Worm (Caenorhabditis elegans) whole organism, L1 larva: ENCODE data around the gene ZK1307.1.

Source experiments
- ceh-82 ChIP-seq, 3 experiments: fragments of 150-350 bp in 1 of 3; sonication (generic microtip) in 2 of 3; optimal IDR thresholded peaks; 2 replicates each; lab custom pipeline; 2014 to 2017; ENCODE audit warnings: missing biosample characterization in 3 of 3, missing genetic modification characterization in 3 of 3
- dpl-1 ChIP-seq, 3 experiments: fragments of 150-350 bp in 2 of 3; sonication (generic microtip) in 1 of 3; optimal IDR thresholded peaks; 2 replicates each; lab custom pipeline; 2014 to 2017; ENCODE audit warnings: missing biosample characterization in 3 of 3, missing genetic modification characterization in 3 of 3, missing genetic modification reagents in 3 of 3
- egl-13 ChIP-seq: sonication (generic microtip); optimal IDR thresholded peaks from 2 replicates; lab custom pipeline; 2016; ENCODE audit warnings: missing genotype, missing genetic modification reagents, missing genetic modification characterization, missing compliant biosample characterization
- isw-1 ChIP-seq: fragments of 200-800 bp; sonication (Bioruptor generic); IDR thresholded peaks from 2 replicates; pipeline ENCODE4 v1.3.6; 2022; ENCODE audit warnings: missing genetic modification characterization, missing compliant biosample characterization
- mdl-1 ChIP-seq, 2 experiments: fragments of 150-350 bp; optimal IDR thresholded peaks; 2 replicates each; lab custom pipeline; 2014 to 2017; ENCODE audit warnings: missing biosample characterization in 2 of 2, missing genetic modification characterization in 2 of 2, inconsistent platforms in 1 of 2
- nhr-237 ChIP-seq: fragments of 150-350 bp; optimal IDR thresholded peaks from 2 replicates; lab custom pipeline; 2014; ENCODE audit warnings: missing biosample characterization, missing genetic modification characterization
- nhr-28 ChIP-seq: fragments of 150-350 bp; optimal IDR thresholded peaks from 2 replicates; lab custom pipeline; 2014; ENCODE audit warnings: missing biosample characterization, missing genetic modification characterization
- unc-130 ChIP-seq: fragments of 150-350 bp; optimal IDR thresholded peaks from 2 replicates; lab custom pipeline; 2017; ENCODE audit warnings: missing biosample characterization, missing genetic modification characterization, inconsistent platforms
- unc-62 ChIP-seq: fragments of 150-350 bp; optimal IDR thresholded peaks from 2 replicates; lab custom pipeline; 2014; ENCODE audit warnings: missing biosample characterization, missing genetic modification reagents, missing genetic modification characterization

DNA sequence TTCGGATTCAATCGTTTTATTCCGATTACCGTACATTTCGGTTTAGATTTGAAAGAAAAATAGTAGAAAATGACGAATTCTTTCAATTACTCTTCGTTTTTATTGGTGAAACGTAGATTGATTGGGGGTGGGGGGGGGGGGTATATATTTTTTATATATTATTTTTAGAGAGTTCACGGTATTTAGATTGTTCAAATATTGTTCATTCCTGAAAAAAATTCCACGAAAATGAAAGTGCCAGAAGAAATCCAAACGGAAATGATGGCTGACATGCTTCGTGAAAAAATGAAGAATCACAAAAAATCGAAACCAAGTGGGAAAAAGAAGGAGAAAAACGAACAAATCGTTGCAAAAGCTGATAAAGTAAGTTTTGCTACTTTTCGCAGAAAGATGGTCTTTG lies 45.0 kb upstream of the ZK1307.1 start, which contains the start of the genes Y53C12A.8 and Y53C12A.7:
- TF ChIP-seq dpl-1 (GFP tag; optimal IDR thresholded peaks at IDR 0.05; lab: Kevin White, UChicago), result no peak
- no peak for TF ChIP-seq nhr-237 (tag; lab: Kevin White, UChicago)
- no peak for TF ChIP-seq isw-1 (GFP tag; lab: Robert Waterston, UW)
- no peak for TF ChIP-seq mdl-1 (tag; optimal IDR thresholded peaks at IDR 0.05; lab: Kevin White, UChicago)
- TF ChIP-seq nhr-28, result no peak
- TF ChIP-seq egl-13 (tag; lab: Kevin White, UChicago), result no peak
- TF ChIP-seq ceh-82 (tag; optimal IDR thresholded peaks at IDR 0.05; lab: Kevin White, UChicago), result no peak
- TF ChIP-seq unc-62 (GFP tag; lab: Kevin White, UChicago), result no peak
- TF ChIP-seq unc-130, result no peak
